Fruit fly (Drosophila melanogaster) whole organism: ENCODE results near the gene dachs.

Source experiments
- CG8478 ChIP-seq: fragments of >200 bp; optimal IDR thresholded peaks from 2 replicates; lab custom pipeline; 2018; ENCODE audit warnings: inconsistent platforms
- Dll ChIP-seq: fragments of >200 bp; optimal IDR thresholded peaks from 2 replicates; lab custom pipeline; 2017
- EcR ChIP-seq, 2 experiments: fragments of >200 bp; optimal IDR thresholded peaks; 2 replicates each; lab custom pipeline; 2017; ENCODE audit warnings: missing biosample characterization in 2 of 2, missing genetic modification characterization in 2 of 2, missing genetic modification reagents in 2 of 2
- psq ChIP-seq: fragments of >200 bp; optimal IDR thresholded peaks from 2 replicates; lab custom pipeline; 2017

DNA sequence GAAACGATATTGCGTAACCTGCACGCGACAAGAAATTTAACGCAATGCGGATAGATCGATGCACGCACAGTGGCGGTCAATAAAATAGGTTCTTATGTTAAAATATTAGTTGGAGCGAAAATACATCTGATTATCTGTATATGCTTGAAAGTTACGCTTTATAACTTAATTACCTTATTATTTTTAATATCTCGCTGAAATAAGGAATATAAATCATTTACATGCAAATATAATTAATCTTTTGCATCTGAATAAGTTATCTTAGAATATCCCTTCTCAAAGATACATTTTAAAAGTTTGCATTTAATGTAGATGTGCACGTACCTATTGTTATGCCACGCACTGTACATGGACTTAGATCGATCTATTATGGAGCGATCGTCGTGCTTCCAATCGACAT lies 5.0 kb downstream of the dachs start:
- TF ChIP-seq psq (lab: Kevin White, UChicago) (no peak), Dll (lab: Kevin White, UChicago) (no peak), EcR (GFP tag; optimal IDR thresholded peaks at IDR 0.05; lab: Kevin White, UChicago) (no peak), CG8478 (no peak)
